Fruit fly (Drosophila melanogaster) whole organism, embryonic: ENCODE measurements around the gene CG18258.

Experiments
- BEAF-32 ChIP-seq: fragments of 200-800 bp; sonication (Bioruptor generic); optimal IDR thresholded peaks from 3 replicates; lab custom pipeline; 2017; ENCODE audit warnings: missing biosample characterization, missing genetic modification characterization, mild to moderate bottlenecking, moderate library complexity, missing genetic modification reagents
- CG1233 ChIP-seq: fragments of 200-800 bp; sonication (Bioruptor generic); optimal IDR thresholded peaks from 4 replicates; lab custom pipeline; 2018; ENCODE audit warnings: missing biosample characterization, mild to moderate bottlenecking, missing genetic modification characterization
- CG12769 ChIP-seq: fragments of 200-800 bp; sonication (Bioruptor generic); optimal IDR thresholded peaks from 2 replicates; lab custom pipeline; 2019; ENCODE audit warnings: missing biosample characterization, mild to moderate bottlenecking, missing genetic modification characterization, moderate library complexity
- CG14965 ChIP-seq: fragments of 200-800 bp; sonication (Bioruptor generic); optimal IDR thresholded peaks from 2 replicates; lab custom pipeline; 2016; ENCODE audit warnings: missing biosample characterization, missing genetic modification characterization, borderline replicate concordance
- CG16815 ChIP-seq: fragments of 200-800 bp; sonication (Bioruptor generic); optimal IDR thresholded peaks from 3 replicates; lab custom pipeline; 2017; ENCODE audit warnings: missing biosample characterization, mild to moderate bottlenecking, missing genetic modification characterization
- CG17802 ChIP-seq: fragments of 200-800 bp; sonication (Bioruptor generic); optimal IDR thresholded peaks from 2 replicates; lab custom pipeline; 2018; ENCODE audit warnings: missing biosample characterization, mild to moderate bottlenecking, missing genetic modification characterization, moderate library complexity
- CG18476 ChIP-seq: fragments of 200-800 bp; sonication (Bioruptor generic); optimal IDR thresholded peaks from 2 replicates; lab custom pipeline; 2016; ENCODE audit warnings: missing biosample characterization, mild to moderate bottlenecking, missing genetic modification characterization
- CG18764 ChIP-seq: fragments of 200-800 bp; sonication (Bioruptor generic); optimal IDR thresholded peaks from 3 replicates; lab custom pipeline; 2016; ENCODE audit warnings: missing biosample characterization, missing genetic modification characterization
- CG2116 ChIP-seq: fragments of 200-800 bp; sonication (Bioruptor generic); optimal IDR thresholded peaks from 3 replicates; lab custom pipeline; 2018; ENCODE audit warnings: missing biosample characterization, mild to moderate bottlenecking, missing genetic modification characterization
- CG2202 ChIP-seq: fragments of 200-800 bp; sonication (Bioruptor generic); optimal IDR thresholded peaks from 2 replicates; lab custom pipeline; 2018; ENCODE audit warnings: missing biosample characterization, mild to moderate bottlenecking, missing genetic modification characterization
- CG34224 ChIP-seq: fragments of 200-800 bp; sonication (Bioruptor generic); IDR thresholded peaks from 3 replicates; pipeline ENCODE4 v1.3.6; 2022; ENCODE audit warnings: missing biosample characterization, missing genetic modification characterization; ENCODE audit not compliant: partially characterized antibody
- CG3726 ChIP-seq: fragments of 200-800 bp; sonication (Bioruptor generic); IDR thresholded peaks from 3 replicates; pipeline ENCODE4, ENCODE4 v1.3.6; 2022; ENCODE audit warnings: missing biosample characterization, missing genetic modification characterization
- CG8089 ChIP-seq: fragments of 200-800 bp; sonication (Bioruptor generic); optimal IDR thresholded peaks from 3 replicates; lab custom pipeline; 2016; ENCODE audit warnings: missing biosample characterization, missing genetic modification characterization
- CG8290 ChIP-seq, 3 experiments: fragments of 200-800 bp; sonication (Bioruptor generic); optimal IDR thresholded peaks; 2 replicates each; lab custom pipeline; 2016 to 2019; ENCODE audit warnings: missing biosample characterization in 3 of 3, missing genetic modification characterization in 3 of 3, mild to moderate bottlenecking in 2 of 3, moderate library complexity in 1 of 3
- Camta ChIP-seq: fragments of 200-800 bp; sonication (Bioruptor generic); optimal IDR thresholded peaks from 2 replicates; lab custom pipeline; 2016; ENCODE audit warnings: missing biosample characterization, missing genetic modification characterization
- Dp ChIP-seq: fragments of 200-800 bp; sonication (Bioruptor generic); optimal IDR thresholded peaks from 2 replicates; lab custom pipeline; 2018; ENCODE audit warnings: missing biosample characterization, mild to moderate bottlenecking, missing genetic modification characterization, moderate library complexity
- Ets65A ChIP-seq: fragments of 200-800 bp; sonication (Bioruptor generic); peaks from one replicate; lab custom pipeline; 2016; ENCODE audit warnings: missing biosample characterization, missing genetic modification characterization
- HLHmδ ChIP-seq: fragments of 200-800 bp; sonication (Bioruptor generic); optimal IDR thresholded peaks from 2 replicates; lab custom pipeline; 2018; ENCODE audit warnings: missing biosample characterization, mild to moderate bottlenecking, missing genetic modification characterization, moderate library complexity
- Hmx ChIP-seq: fragments of 200-800 bp; sonication (Bioruptor generic); optimal IDR thresholded peaks from 2 replicates; lab custom pipeline; 2016; ENCODE audit warnings: missing biosample characterization, missing genetic modification characterization
- Hr78 ChIP-seq, 2 experiments: fragments of 200-800 bp in 1 of 2; fragments of >200 bp in 1 of 2; sonication (Bioruptor generic) in 1 of 2; optimal IDR thresholded peaks; 2 replicates each; lab custom pipeline; 2017 to 2019; ENCODE audit warnings: missing biosample characterization in 2 of 2, missing genetic modification characterization in 2 of 2, mild to moderate bottlenecking in 1 of 2, moderate library complexity in 1 of 2
- Mad ChIP-seq: fragments of 200-800 bp; sonication (Bioruptor generic); optimal IDR thresholded peaks from 2 replicates; lab custom pipeline; 2016; ENCODE audit warnings: missing biosample characterization, missing genetic modification characterization
- NFAT ChIP-seq: fragments of 200-800 bp; sonication (Bioruptor generic); IDR thresholded peaks from 2 replicates; pipeline ENCODE4 v1.3.6; 2022; ENCODE audit warnings: missing biosample characterization, missing genetic modification characterization
- Nf-YA ChIP-seq: fragments of 200-800 bp; sonication (Bioruptor generic); IDR thresholded peaks from 2 replicates; pipeline ENCODE4 v1.3.6; 2022; ENCODE audit warnings: missing biosample characterization, missing genetic modification characterization
- Oli ChIP-seq: fragments of 200-800 bp; sonication (Bioruptor generic); optimal IDR thresholded peaks from 2 replicates; lab custom pipeline; 2018; ENCODE audit warnings: missing biosample characterization, mild to moderate bottlenecking, missing genetic modification characterization, moderate library complexity
- Side ChIP-seq: fragments of 200-800 bp; sonication (Bioruptor generic); optimal IDR thresholded peaks from 2 replicates; lab custom pipeline; 2016; ENCODE audit warnings: missing biosample characterization, missing genetic modification characterization
- Stat92E ChIP-seq, 3 experiments: fragments of >200 bp in 2 of 3; fragments of 200-800 bp in 1 of 3; sonication (Bioruptor generic) in 1 of 3; optimal IDR thresholded peaks; 2 replicates each; lab custom pipeline; 2017 to 2019; ENCODE audit warnings: missing biosample characterization in 3 of 3, missing genetic modification characterization in 3 of 3, mild to moderate bottlenecking in 1 of 3, moderate library complexity in 1 of 3
- Tbp ChIP-seq: fragments of >200 bp; optimal IDR thresholded peaks from 2 replicates; lab custom pipeline; 2018; ENCODE audit warnings: missing biosample characterization, missing genetic modification characterization
- Vsx1 ChIP-seq: fragments of 200-800 bp; sonication (Bioruptor generic); optimal IDR thresholded peaks from 2 replicates; lab custom pipeline; 2017; ENCODE audit warnings: missing biosample characterization, mild to moderate bottlenecking, missing genetic modification characterization, missing genetic modification reagents
- aop ChIP-seq: fragments of 200-800 bp; sonication (Bioruptor generic); IDR thresholded peaks from 2 replicates; pipeline ENCODE4 v1.3.6; 2022; ENCODE audit warnings: missing biosample characterization, missing genetic modification characterization
- croc ChIP-seq: fragments of 200-800 bp; sonication (Bioruptor generic); conservative IDR thresholded peaks from 3 replicates; pipeline ENCODE4 v1.3.6; 2022; ENCODE audit warnings: missing biosample characterization, missing genetic modification characterization
- dan ChIP-seq: fragments of 200-800 bp; sonication (Bioruptor generic); IDR thresholded peaks from 2 replicates; pipeline ENCODE4 v1.3.6; 2022; ENCODE audit warnings: missing biosample characterization, missing genetic modification characterization
- dpn ChIP-seq, 2 experiments: fragments of 200-800 bp; sonication (Bioruptor generic); optimal IDR thresholded peaks; 3 replicates each; lab custom pipeline; 2016; ENCODE audit warnings: missing biosample characterization in 2 of 2, missing genetic modification characterization in 2 of 2
- fd102C ChIP-seq: fragments of 200-800 bp; sonication (Bioruptor generic); optimal IDR thresholded peaks from 2 replicates; lab custom pipeline; 2018; ENCODE audit warnings: missing biosample characterization, mild to moderate bottlenecking, missing genetic modification characterization, moderate library complexity
- gfzf ChIP-seq: fragments of 200-800 bp; sonication (Bioruptor generic); optimal IDR thresholded peaks from 2 replicates; lab custom pipeline; 2016; ENCODE audit warnings: missing biosample characterization, mild to moderate bottlenecking, missing genetic modification characterization, moderate library complexity
- grau ChIP-seq: fragments of 200-800 bp; optimal IDR thresholded peaks from 3 replicates; lab custom pipeline; 2019; ENCODE audit warnings: missing biosample characterization, mild to moderate bottlenecking, missing genetic modification characterization, moderate library complexity
- inv ChIP-seq: fragments of 200-800 bp; sonication (Bioruptor generic); IDR thresholded peaks from 2 replicates; pipeline ENCODE4 v1.3.6; 2022; ENCODE audit warnings: missing biosample characterization, missing genetic modification characterization; ENCODE audit not compliant: partially characterized antibody
- kni ChIP-seq: fragments of 200-800 bp; sonication (Bioruptor generic); optimal IDR thresholded peaks from 3 replicates; lab custom pipeline; 2017; ENCODE audit warnings: mild to moderate bottlenecking, missing biosample characterization, missing genetic modification reagents, missing genetic modification characterization
- lbe ChIP-seq: fragments of 200-800 bp; sonication (Bioruptor generic); optimal IDR thresholded peaks from 2 replicates; lab custom pipeline; 2016; ENCODE audit warnings: missing biosample characterization, mild to moderate bottlenecking, missing genetic modification characterization
- nerfin-1 ChIP-seq: fragments of 200-800 bp; sonication (Bioruptor generic); optimal IDR thresholded peaks from 3 replicates; lab custom pipeline; 2019; ENCODE audit warnings: missing biosample characterization, mild to moderate bottlenecking, missing genetic modification characterization, moderate library complexity
- odd ChIP-seq: fragments of 200-800 bp; sonication (Bioruptor generic); optimal IDR thresholded peaks from 2 replicates; lab custom pipeline; 2017; ENCODE audit warnings: missing biosample characterization, mild to moderate bottlenecking, missing genetic modification characterization
- pfk ChIP-seq: fragments of 200-800 bp; sonication (Bioruptor generic); optimal IDR thresholded peaks from 2 replicates; lab custom pipeline; 2018; ENCODE audit warnings: missing biosample characterization, mild to moderate bottlenecking, missing genetic modification characterization, moderate library complexity
- pnt ChIP-seq: fragments of 200-800 bp; sonication (Bioruptor generic); optimal IDR thresholded peaks from 3 replicates; lab custom pipeline; 2016; ENCODE audit warnings: missing biosample characterization, missing genetic modification characterization
- pum ChIP-seq: fragments of 200-800 bp; sonication (Bioruptor generic); optimal IDR thresholded peaks from 2 replicates; lab custom pipeline; 2016; ENCODE audit warnings: missing biosample characterization, missing genetic modification characterization
- repo ChIP-seq: fragments of 200-800 bp; sonication (Bioruptor generic); optimal IDR thresholded peaks from 2 replicates; lab custom pipeline; 2016; ENCODE audit warnings: missing biosample characterization, missing genetic modification characterization
- shn ChIP-seq: fragments of 200-800 bp; sonication (Bioruptor generic); optimal IDR thresholded peaks from 3 replicates; lab custom pipeline; 2016; ENCODE audit warnings: missing biosample characterization, missing genetic modification characterization
- sima ChIP-seq: fragments of 200-800 bp; sonication (Bioruptor generic); optimal IDR thresholded peaks from 2 replicates; lab custom pipeline; 2016; ENCODE audit warnings: missing biosample characterization, missing genetic modification characterization
- so ChIP-seq: fragments of 200-800 bp; sonication (Bioruptor generic); IDR thresholded peaks from 3 replicates; pipeline ENCODE4 v1.3.6; 2022; ENCODE audit warnings: missing biosample characterization, missing genetic modification characterization
- sug ChIP-seq: fragments of 200-800 bp; optimal IDR thresholded peaks from 2 replicates; lab custom pipeline; 2019; ENCODE audit warnings: missing biosample characterization, mild to moderate bottlenecking, missing genetic modification characterization, moderate library complexity
- zf30C ChIP-seq: fragments of 200-800 bp; sonication (Bioruptor generic); optimal IDR thresholded peaks from 3 replicates; lab custom pipeline; 2018; ENCODE audit warnings: missing biosample characterization, mild to moderate bottlenecking, missing genetic modification characterization

The CG18258 gene

DNA sequence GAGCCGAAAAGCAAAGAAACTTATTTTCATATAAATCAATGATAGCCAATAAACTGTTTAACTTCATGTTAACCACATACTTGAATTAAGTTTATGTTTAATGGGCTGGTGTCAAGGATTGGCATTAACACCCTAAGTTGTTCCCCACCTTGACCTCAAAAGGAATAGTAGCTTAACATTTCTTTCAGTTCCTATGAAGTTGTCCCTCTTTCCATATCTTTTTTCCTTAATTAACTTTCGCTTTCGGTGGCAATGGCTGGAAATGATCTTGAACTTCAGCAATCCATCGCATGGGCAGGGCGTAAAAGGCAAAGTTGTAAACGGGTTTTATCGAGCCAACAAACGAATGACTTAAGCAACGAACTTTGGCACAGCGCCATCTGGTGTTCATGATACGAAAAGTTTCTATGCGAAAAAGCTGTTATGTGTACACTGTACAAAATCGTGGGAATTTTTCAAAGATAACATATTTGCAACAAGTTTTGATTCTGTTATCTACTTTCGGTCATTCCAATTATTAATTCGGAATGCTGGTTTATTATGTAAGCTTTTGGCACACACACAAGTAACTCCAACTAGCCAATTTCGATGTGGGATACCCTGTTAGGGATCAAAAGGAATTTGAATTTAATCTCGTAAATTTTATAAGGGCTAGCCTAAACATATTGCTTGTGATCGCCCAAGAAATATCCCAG, 17.5 kb downstream of the CG18258 start (continued):
- TF ChIP-seq CG3726 = no peak
- TF ChIP-seq croc (GFP tag; lab: Robert Waterston, UW) = no peak
- no peak for TF ChIP-seq Stat92E (GFP tag; optimal IDR thresholded peaks at IDR 0.05; lab: Kevin White, UChicago)
- peak; percentile 25 for TF ChIP-seq CG12769 (tag; lab: Kevin White, UChicago)
- peak; percentile 15 for TF ChIP-seq Ets65A (GFP tag; lab: Kevin White, UChicago)
- TF ChIP-seq pum = peak; percentile 17
- no peak for TF ChIP-seq Side
- no peak for TF ChIP-seq CG18764
- TF ChIP-seq inv (GFP tag; lab: Robert Waterston, UW) = no peak
- TF ChIP-seq dpn (GFP tag; optimal IDR thresholded peaks at IDR 0.05; lab: Kevin White, UChicago) = peak in 1 of 2 experiments; percentile 18
- TF ChIP-seq repo (GFP tag; lab: Kevin White, UChicago) = no peak
- TF ChIP-seq sug = no peak
- no peak for TF ChIP-seq HLHmδ
- no peak for TF ChIP-seq nerfin-1
- no peak for TF ChIP-seq CG8290 (GFP tag; optimal IDR thresholded peaks at IDR 0.05; lab: Kevin White, UChicago)
- TF ChIP-seq CG8290 (tag; optimal IDR thresholded peaks at IDR 0.05; lab: Kevin White, UChicago) = peak in 1 of 2 experiments; percentile 39
- TF ChIP-seq sima (GFP tag; lab: Kevin White, UChicago) = no peak
- no peak for TF ChIP-seq NFAT (GFP tag; lab: Robert Waterston, UW)
- TF ChIP-seq Hmx = no peak
- TF ChIP-seq BEAF-32 (GFP tag; lab: Kevin White, UChicago) = no peak
- TF ChIP-seq Dp (GFP tag; lab: Kevin White, UChicago) = no peak
- peak; percentile 3 for TF ChIP-seq Vsx1
- peak; percentile 39 for TF ChIP-seq shn (GFP tag; lab: Kevin White, UChicago)
- TF ChIP-seq Oli (tag; lab: Kevin White, UChicago) = peak; percentile 10
- TF ChIP-seq CG8089 (GFP tag; lab: Kevin White, UChicago) = no peak
- no peak for TF ChIP-seq fd102C
- no peak for TF ChIP-seq pfk
- no peak for TF ChIP-seq CG16815 (GFP tag; lab: Kevin White, UChicago)
- TF ChIP-seq aop = no peak
- TF ChIP-seq lbe (GFP tag; lab: Kevin White, UChicago) = no peak
- peak; percentile 72 for TF ChIP-seq kni (GFP tag; lab: Kevin White, UChicago)
- TF ChIP-seq CG2116 (GFP tag; lab: Kevin White, UChicago) = no peak
- TF ChIP-seq zf30C (GFP tag; lab: Kevin White, UChicago) = peak; percentile 16
- TF ChIP-seq Nf-YA (GFP tag; lab: Robert Waterston, UW) = no peak
- TF ChIP-seq Tbp = no peak
- TF ChIP-seq CG18476 = no peak
- no peak for TF ChIP-seq CG1233 (GFP tag; lab: Kevin White, UChicago)
- peak; percentile 25 for TF ChIP-seq Camta (GFP tag; lab: Kevin White, UChicago)
- TF ChIP-seq dan (GFP tag; lab: Robert Waterston, UW) = no peak
- TF ChIP-seq CG2202 (tag; lab: Kevin White, UChicago) = no peak
- TF ChIP-seq CG34224 (GFP tag; lab: Robert Waterston, UW) = no peak
- TF ChIP-seq CG14965 (GFP tag; lab: Kevin White, UChicago) = no peak
- TF ChIP-seq odd (GFP tag; lab: Kevin White, UChicago) = no peak
- peak; percentile 35 for TF ChIP-seq pnt (GFP tag; lab: Kevin White, UChicago)
- TF ChIP-seq so (GFP tag; lab: Robert Waterston, UW) = no peak
- peak; percentile 3 for TF ChIP-seq gfzf (GFP tag; lab: Kevin White, UChicago)
- peak; percentile 29 for TF ChIP-seq Mad (GFP tag; lab: Kevin White, UChicago)
- TF ChIP-seq grau = peak; percentile 38
- TF ChIP-seq Hr78 (GFP tag; optimal IDR thresholded peaks at IDR 0.05; lab: Kevin White, UChicago) = peak in 1 of 2 experiments; percentile 49
- no peak for TF ChIP-seq CG17802
